Worm (Caenorhabditis elegans) whole organism, late embryonic: Measurements from ENCODE around the gene gtf-2H5.

ENCODE experiments used
- ceh-2 ChIP-seq: sonication (generic microtip); optimal IDR thresholded peaks from 2 replicates; lab custom pipeline; 2016; ENCODE audit warnings: missing genotype, missing genetic modification characterization, missing compliant biosample characterization
- ceh-9 ChIP-seq: sonication (generic microtip); optimal IDR thresholded peaks from 2 replicates; lab custom pipeline; 2016; ENCODE audit warnings: mild to moderate bottlenecking, missing genetic modification characterization, inconsistent platforms, missing compliant biosample characterization
- elt-2 ChIP-seq: sonication (generic microtip); optimal IDR thresholded peaks from 2 replicates; lab custom pipeline; 2016; ENCODE audit warnings: missing genetic modification reagents, missing genetic modification characterization, missing compliant biosample characterization
- elt-4 ChIP-seq: sonication (generic microtip); optimal IDR thresholded peaks from 2 replicates; lab custom pipeline; 2016; ENCODE audit warnings: missing genetic modification characterization, missing compliant biosample characterization
- fax-1 ChIP-seq: sonication (generic microtip); optimal IDR thresholded peaks from 2 replicates; lab custom pipeline; 2016; ENCODE audit warnings: missing genotype, missing genetic modification characterization, missing compliant biosample characterization
- nhr-11 ChIP-seq: fragments of 150-350 bp; optimal IDR thresholded peaks from 2 replicates; lab custom pipeline; 2014; ENCODE audit warnings: missing biosample characterization, missing genetic modification characterization
- pha-4 ChIP-seq: fragments of 150-350 bp; optimal IDR thresholded peaks from 2 replicates; lab custom pipeline; 2018; ENCODE audit warnings: missing biosample characterization, missing genetic modification reagents, missing genetic modification characterization
- syd-9 ChIP-seq: sonication (generic microtip); optimal IDR thresholded peaks from 2 replicates; lab custom pipeline; 2016; ENCODE audit warnings: mild to moderate bottlenecking, missing genetic modification characterization, moderate library complexity, missing compliant biosample characterization
- unc-3 ChIP-seq, 2 experiments: fragments of 200-800 bp in 1 of 2; sonication (Bioruptor generic) in 1 of 2; sonication (generic microtip) in 1 of 2; conservative IDR thresholded peaks in 1 of 2; optimal IDR thresholded peaks in 1 of 2; 2 replicates each; pipeline versions ENCODE4 v1.3.6 to Lab custom; 2016 to 2022; ENCODE audit warnings: missing compliant biosample characterization in 2 of 2, missing genetic modification characterization in 2 of 2, missing genetic modification reagents in 1 of 2

DNA sequence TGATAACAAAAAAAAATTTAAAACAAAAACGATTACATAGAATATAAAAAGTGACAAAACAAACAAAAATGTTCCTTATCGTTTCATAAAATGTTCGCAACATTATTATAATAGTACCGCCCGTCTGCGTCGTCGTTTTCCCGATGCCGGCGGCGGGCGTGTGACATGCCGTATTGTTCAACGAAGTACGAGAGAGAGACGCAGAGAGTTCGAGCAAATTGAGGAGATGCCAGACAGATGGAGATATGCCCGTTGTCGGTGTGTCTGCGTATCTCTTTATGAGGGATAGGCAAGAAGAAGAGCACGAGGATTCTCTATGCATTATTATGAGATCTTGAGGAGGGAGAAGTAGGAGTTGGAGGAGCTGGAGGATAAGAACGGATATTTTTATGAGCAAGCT lies 46.4 kb upstream of the gtf-2H5 start:
- TF ChIP-seq unc-3 (GFP tag; conservative IDR thresholded peaks at IDR 0.05; lab: Robert Waterston, UW) (no peak), unc-3 (tag; optimal IDR thresholded peaks at IDR 0.05; lab: Kevin White, UChicago) (no peak), ceh-2 (tag; lab: Kevin White, UChicago) (peak; percentile 43), nhr-11 (tag; lab: Kevin White, UChicago) (no peak), elt-2 (tag; lab: Kevin White, UChicago) (peak; percentile 68), pha-4 (tag; lab: Kevin White, UChicago) (no peak), syd-9 (tag; lab: Kevin White, UChicago) (no peak), fax-1 (tag; lab: Kevin White, UChicago) (no peak), elt-4 (tag; lab: Kevin White, UChicago) (no peak), ceh-9 (tag; lab: Kevin White, UChicago) (no peak)
